Fruit fly (Drosophila melanogaster) whole organism: ENCODE data around the gene sesB.

Experiments
- CG8478 ChIP-seq: fragments of >200 bp; optimal IDR thresholded peaks from 2 replicates; lab custom pipeline; 2018; ENCODE audit warnings: inconsistent platforms
- EcR ChIP-seq, 2 experiments: fragments of >200 bp; optimal IDR thresholded peaks; 2 replicates each; lab custom pipeline; 2017; ENCODE audit warnings: missing biosample characterization in 2 of 2, missing genetic modification characterization in 2 of 2, missing genetic modification reagents in 2 of 2
- psq ChIP-seq: fragments of >200 bp; optimal IDR thresholded peaks from 2 replicates; lab custom pipeline; 2017

- TF ChIP-seq psq (lab: Kevin White, UChicago) (no peak), CG8478 (lab: Kevin White, UChicago) (no peak), EcR (GFP tag; optimal IDR thresholded peaks at IDR 0.05; lab: Kevin White, UChicago) (no peak)
Measured at dm6 chrX:10739614-10740436, 46.9 kb downstream of the sesB start.
